Worm (Caenorhabditis elegans): Measurements from ENCODE around the gene F25B4.7.
"Not testable (repeated sequence)": the region's sequence is repeated elsewhere in the genome, so short reads cannot be mapped to it uniquely, and the experiment has no call there.

DNA sequence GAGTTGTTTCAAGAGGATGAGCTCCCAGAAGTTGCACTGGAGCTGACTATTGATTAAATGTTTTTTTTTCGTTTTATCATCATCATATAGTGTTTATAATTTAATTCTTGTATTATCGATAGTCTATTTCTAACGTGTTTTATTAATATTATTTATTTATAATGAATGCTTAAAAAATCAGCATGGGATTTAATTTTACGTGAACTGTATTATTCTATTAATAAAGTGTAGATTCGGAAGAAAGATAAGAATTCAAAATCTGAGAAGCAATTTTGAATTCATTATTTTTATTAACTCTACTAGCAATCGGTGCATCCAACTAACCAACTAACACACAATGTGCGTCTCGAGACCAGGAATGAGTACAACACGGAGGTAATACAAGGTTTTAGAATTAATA, 23.7 kb downstream of the F25B4.7 start, which contains the start of gene C14C11.1:
- not testable (repeated sequence) for TF ChIP-seq lin-13 (tag; optimal IDR thresholded peaks at IDR 0.05); unc-120 (tag; optimal IDR thresholded peaks at IDR 0.05; ENCODE audit: poor library complexity, severe bottlenecking); ztf-11 (tag; optimal IDR thresholded peaks at IDR 0.05); nhr-76 (tag; optimal IDR thresholded peaks at IDR 0.05); sptf-1 (tag; optimal IDR thresholded peaks at IDR 0.05); pha-4 (tag; optimal IDR thresholded peaks at IDR 0.05); elt-3 (tag; optimal IDR thresholded peaks at IDR 0.05); ces-1 (GFP tag; optimal IDR thresholded peaks at IDR 0.05); unc-62 (GFP tag; optimal IDR thresholded peaks at IDR 0.05); mab-5 (tag; optimal IDR thresholded peaks at IDR 0.05); nhr-2 (tag; optimal IDR thresholded peaks at IDR 0.05); snpc-4 (tag; optimal IDR thresholded peaks at IDR 0.05); lin-32 (GFP tag; optimal IDR thresholded peaks at IDR 0.05)

Data from whole organism, mixed stage, embryonic.